Worm (Caenorhabditis elegans) whole organism, late embryonic: Measurements from ENCODE around the gene cpin-1.

Experiments
- ceh-19 ChIP-seq: fragments of 200-800 bp; sonication (Bioruptor generic); optimal IDR thresholded peaks from 2 replicates; lab custom pipeline; 2018; ENCODE audit warnings: mild to moderate bottlenecking, missing genetic modification characterization, missing compliant biosample characterization
- ceh-24 ChIP-seq: sonication (generic microtip); optimal IDR thresholded peaks from 2 replicates; lab custom pipeline; 2016; ENCODE audit warnings: mild to moderate bottlenecking, missing genetic modification characterization, missing compliant biosample characterization
- ceh-34 ChIP-seq: sonication (generic microtip); optimal IDR thresholded peaks from 2 replicates; lab custom pipeline; 2016; ENCODE audit warnings: mild to moderate bottlenecking, missing genetic modification characterization, missing compliant biosample characterization
- elt-2 ChIP-seq: sonication (generic microtip); optimal IDR thresholded peaks from 2 replicates; lab custom pipeline; 2016; ENCODE audit warnings: missing genetic modification reagents, missing genetic modification characterization, missing compliant biosample characterization
- hlh-30 ChIP-seq: sonication (generic microtip); optimal IDR thresholded peaks from 2 replicates; lab custom pipeline; 2017; ENCODE audit warnings: antibody characterized with exemption, missing genetic modification characterization, missing compliant biosample characterization; ENCODE audit not compliant: insufficient read depth
- mec-3 ChIP-seq: sonication (generic microtip); optimal IDR thresholded peaks from 2 replicates; lab custom pipeline; 2016; ENCODE audit warnings: borderline replicate concordance, missing genetic modification characterization, missing compliant biosample characterization
- nfya-1 ChIP-seq: sonication (generic microtip); optimal IDR thresholded peaks from 2 replicates; lab custom pipeline; 2017; ENCODE audit warnings: missing genetic modification characterization, mild to moderate bottlenecking, missing compliant biosample characterization, antibody characterized with exemption, moderate library complexity
- pag-3 ChIP-seq: sonication (generic microtip); optimal IDR thresholded peaks from 2 replicates; lab custom pipeline; 2016; ENCODE audit warnings: missing compliant biosample characterization, missing genetic modification characterization, borderline replicate concordance
- pat-9 ChIP-seq: fragments of 200-800 bp; sonication (Bioruptor generic); optimal IDR thresholded peaks from 2 replicates; lab custom pipeline; 2018; ENCODE audit warnings: mild to moderate bottlenecking, missing genetic modification characterization, moderate library complexity, missing compliant biosample characterization
- pha-4 ChIP-seq: fragments of 150-350 bp; optimal IDR thresholded peaks from 2 replicates; lab custom pipeline; 2018; ENCODE audit warnings: missing biosample characterization, missing genetic modification reagents, missing genetic modification characterization
- sdc-2 ChIP-seq: sonication (generic microtip); optimal IDR thresholded peaks from 2 replicates; lab custom pipeline; 2016; ENCODE audit warnings: missing genotype, missing genetic modification characterization, missing compliant biosample characterization
- zip-5 ChIP-seq: sonication (generic microtip); optimal IDR thresholded peaks from 2 replicates; lab custom pipeline; 2016; ENCODE audit warnings: missing genetic modification characterization, missing compliant biosample characterization

ce11 chrIV:9445407-9445806, 5.1 kb upstream of the cpin-1 start, which contains the start of gene hsp-12.3:
- no peak for TF ChIP-seq pha-4
- no peak for TF ChIP-seq ceh-34 (tag; lab: Kevin White, UChicago)
- no peak for TF ChIP-seq sdc-2
- TF ChIP-seq ceh-24 (tag; lab: Kevin White, UChicago), result no peak
- TF ChIP-seq pat-9, result no peak
- no peak for TF ChIP-seq ceh-19
- TF ChIP-seq hlh-30, result no peak
- no peak for TF ChIP-seq pag-3 (tag; lab: Kevin White, UChicago)
- TF ChIP-seq nfya-1 (tag; lab: Kevin White, UChicago), result no peak
- no peak for TF ChIP-seq elt-2 (tag; lab: Kevin White, UChicago)
- no peak for TF ChIP-seq mec-3 (tag; lab: Kevin White, UChicago)
- TF ChIP-seq zip-5 (tag; lab: Kevin White, UChicago), result no peak
